Worm (Caenorhabditis elegans) whole organism, dauer: Measurements from ENCODE around the gene F40A3.3.

Experiments used
- unc-62 ChIP-seq: sonication (generic microtip); optimal IDR thresholded peaks from 2 replicates; lab custom pipeline; 2017; ENCODE audit warnings: missing biosample characterization, missing genetic modification reagents, missing genetic modification characterization

The F40A3.3 gene

ce11 chrV:7863020-7863523, 14.2 kb upstream of the F40A3.3 start, which contains the start of gene C37C3.10:
C37C3.10 (minus strand) TSS chrV:7863070.
- no peak for TF ChIP-seq unc-62 (GFP tag; lab: Kevin White, UChicago)

ce11 chrV:7864663-7865062, 12.6 kb upstream of the F40A3.3 start, which contains the start of gene C37C3.11:
C37C3.11 (minus strand) TSS chrV:7864763.
- no peak for TF ChIP-seq unc-62 (GFP tag; lab: Kevin White, UChicago)

- TF ChIP-seq unc-62 (GFP tag; lab: Kevin White, UChicago) = no peak
Measured at ce11 chrV:7870707-7871106, 6.5 kb upstream of the F40A3.3 start, which contains the start of gene nipi-4. nipi-4 (minus strand) TSS chrV:7870807.

- TF ChIP-seq unc-62 (GFP tag; lab: Kevin White, UChicago) = no peak
Measured at ce11 chrV:7872945-7873344, 4.3 kb upstream of the F40A3.3 start.

- no peak for TF ChIP-seq unc-62 (GFP tag; lab: Kevin White, UChicago)
Measured at ce11 chrV:7875456-7875855, 1.8 kb upstream of the F40A3.3 start, which contains the start of gene F40A3.4. F40A3.4 (plus strand) TSS chrV:7875756.

- TF ChIP-seq unc-62 (GFP tag; lab: Kevin White, UChicago) = no peak
Measured at ce11 chrV:7878411-7878964, 1.2 kb downstream of the F40A3.3 start, which contains the start of gene F40A3.2. F40A3.2 (plus strand) TSS chrV:7878914.

- no peak for TF ChIP-seq unc-62 (GFP tag; lab: Kevin White, UChicago)
Measured at ce11 chrV:7884441-7884840, 7.2 kb downstream of the F40A3.3 start.

- no peak for TF ChIP-seq unc-62 (GFP tag; lab: Kevin White, UChicago)
Measured at ce11 chrV:7888036-7888435, 10.8 kb downstream of the F40A3.3 start.

- TF ChIP-seq unc-62 (GFP tag; lab: Kevin White, UChicago) = no peak
Measured at ce11 chrV:7891230-7891629, 14.0 kb downstream of the F40A3.3 start, which contains the start of gene F40A3.1. F40A3.1 (plus strand) TSS chrV:7891530.

ce11 chrV:7893812-7894381, 16.7 kb downstream of the F40A3.3 start, which contains the start of gene F40A3.6:
F40A3.6 (minus strand) TSS chrV:7893862.
- TF ChIP-seq unc-62 (GFP tag; lab: Kevin White, UChicago) = no peak

ce11 chrV:7899761-7900160, 22.5 kb downstream of the F40A3.3 start, which contains the start of gene F40A3.7:
F40A3.7 (minus strand) TSS chrV:7899861.
- no peak for TF ChIP-seq unc-62 (GFP tag; lab: Kevin White, UChicago)

- no peak for TF ChIP-seq unc-62 (GFP tag; lab: Kevin White, UChicago)
Measured at ce11 chrV:7901222-7901621, 24.0 kb downstream of the F40A3.3 start.

ce11 chrV:7904389-7904788, 27.1 kb downstream of the F40A3.3 start:
- TF ChIP-seq unc-62 (GFP tag; lab: Kevin White, UChicago) = no peak

ce11 chrV:7908431-7908830, 31.2 kb downstream of the F40A3.3 start:
- TF ChIP-seq unc-62 (GFP tag; lab: Kevin White, UChicago) = no peak

ce11 chrV:7925483-7925882, 48.2 kb downstream of the F40A3.3 start, which contains the start of gene srsx-7:
srsx-7 (plus strand) TSS chrV:7925783.
- no peak for TF ChIP-seq unc-62 (GFP tag; lab: Kevin White, UChicago)

- TF ChIP-seq unc-62 (GFP tag; lab: Kevin White, UChicago) = no peak
Measured at ce11 chrV:7926784-7927183, 49.5 kb downstream of the F40A3.3 start, which contains the start of gene srsx-6. srsx-6 (plus strand) TSS chrV:7927084.
